Worm (Caenorhabditis elegans) whole organism, midembryonic: Measurements from ENCODE around the gene nspb-4.
"Not testable (repeated sequence)": the region's sequence is repeated elsewhere in the genome, so short reads cannot be mapped to it uniquely, and the experiment has no call there.

ENCODE experiments used
- T22C8.4 ChIP-seq: fragments of 200-800 bp; sonication (Bioruptor generic); IDR thresholded peaks from 2 replicates; pipeline ENCODE4 v1.3.6; 2022; ENCODE audit warnings: missing genetic modification characterization, missing compliant biosample characterization
- cog-1 ChIP-seq: sonication (generic microtip); optimal IDR thresholded peaks from 2 replicates; lab custom pipeline; 2016; ENCODE audit warnings: missing genetic modification characterization, missing compliant biosample characterization
- flt-1 ChIP-seq: fragments of 200-800 bp; sonication (Bioruptor generic); IDR thresholded peaks from 2 replicates; pipeline ENCODE4 v1.3.6; 2022; ENCODE audit warnings: missing genetic modification characterization, missing compliant biosample characterization
- klf-2 ChIP-seq: fragments of 200-800 bp; sonication (Bioruptor generic); conservative IDR thresholded peaks from 2 replicates; pipeline ENCODE4 v1.3.6; 2022; ENCODE audit warnings: missing genetic modification reagents, missing genetic modification characterization, missing compliant biosample characterization
- med-1 ChIP-seq: sonication (generic microtip); optimal IDR thresholded peaks from 2 replicates; lab custom pipeline; 2017; ENCODE audit warnings: missing genetic modification characterization, mild to moderate bottlenecking, missing compliant biosample characterization, antibody characterized with exemption, missing genetic modification reagents; ENCODE audit not compliant: insufficient read depth
- ref-1 ChIP-seq: fragments of 200-800 bp; sonication (Bioruptor generic); conservative IDR thresholded peaks from 2 replicates; pipeline ENCODE4 v1.3.6; 2022; ENCODE audit warnings: missing genetic modification reagents, missing genetic modification characterization, missing compliant biosample characterization
- tab-1 ChIP-seq: fragments of 200-800 bp; sonication (Bioruptor generic); IDR thresholded peaks from 2 replicates; pipeline ENCODE4 v1.3.6; 2022; ENCODE audit warnings: missing genetic modification characterization, missing compliant biosample characterization
- ztf-23 ChIP-seq: fragments of 200-800 bp; sonication (Bioruptor generic); IDR thresholded peaks from 2 replicates; pipeline ENCODE4 v1.3.6; 2022; ENCODE audit warnings: missing genetic modification reagents, missing genetic modification characterization, missing compliant biosample characterization
- ztf-29 ChIP-seq: fragments of 200-800 bp; sonication (Bioruptor generic); IDR thresholded peaks from 2 replicates; pipeline ENCODE4 v1.3.6; 2022; ENCODE audit warnings: missing genetic modification reagents, missing genetic modification characterization, missing compliant biosample characterization

Gene nspb-4

DNA sequence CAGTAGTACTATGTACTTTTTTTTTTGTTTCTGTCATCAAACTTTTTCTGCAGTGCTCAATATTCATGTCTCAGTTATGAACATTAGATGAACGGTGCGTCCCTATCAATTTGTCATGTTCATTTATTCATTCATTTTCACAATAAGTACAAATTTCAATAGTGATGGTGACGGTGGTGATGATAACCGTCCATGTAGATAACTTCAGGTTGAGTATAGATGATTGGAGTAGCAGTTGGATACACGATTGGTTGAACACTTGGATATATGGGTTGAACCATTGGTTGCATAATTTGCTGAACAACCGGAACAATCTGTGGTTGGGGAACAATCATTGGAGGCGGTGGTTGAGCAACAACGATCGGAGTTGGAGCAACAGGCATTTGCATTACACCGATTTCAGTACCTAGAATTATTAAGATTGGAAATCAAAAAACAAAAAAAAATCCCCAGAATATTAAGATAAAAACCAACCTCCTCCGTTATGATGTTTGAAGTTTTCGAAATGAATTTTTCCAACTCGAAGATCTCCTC is 9.9 kb upstream of the nspb-4 start:
- TF ChIP-seq ref-1 (GFP tag; lab: Robert Waterston, UW), result no peak
- TF ChIP-seq flt-1 (GFP tag; lab: Robert Waterston, UW), result no peak

DNA sequence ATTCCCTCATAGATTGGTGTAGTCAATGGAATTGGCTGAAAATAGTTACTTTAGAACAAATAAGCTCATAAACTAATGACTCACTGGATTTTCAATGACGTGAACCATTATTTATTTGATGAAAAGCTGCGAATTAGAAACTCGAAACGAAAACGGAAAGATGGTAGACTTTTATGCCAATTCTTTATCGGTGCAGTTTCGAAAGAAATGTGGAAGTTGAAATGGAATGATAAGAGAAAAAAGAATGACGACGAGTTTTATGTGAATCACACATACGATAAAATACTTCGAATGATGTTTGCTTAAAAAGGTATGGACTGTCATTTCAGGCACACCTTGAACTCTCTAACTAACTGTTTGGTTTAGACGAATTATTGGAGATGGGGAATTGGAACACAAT is 8.0 kb upstream of the nspb-4 start, which contains the start of the genes lec-11 and irld-7:
Gene lec-11 (minus strand): TSS at position 126 of the 400 bp plus-strand sequence.
Gene irld-7 (plus strand): TSS at position 332 of the 400 bp plus-strand sequence.
- no peak for TF ChIP-seq cog-1 (tag; lab: Kevin White, UChicago)

DNA sequence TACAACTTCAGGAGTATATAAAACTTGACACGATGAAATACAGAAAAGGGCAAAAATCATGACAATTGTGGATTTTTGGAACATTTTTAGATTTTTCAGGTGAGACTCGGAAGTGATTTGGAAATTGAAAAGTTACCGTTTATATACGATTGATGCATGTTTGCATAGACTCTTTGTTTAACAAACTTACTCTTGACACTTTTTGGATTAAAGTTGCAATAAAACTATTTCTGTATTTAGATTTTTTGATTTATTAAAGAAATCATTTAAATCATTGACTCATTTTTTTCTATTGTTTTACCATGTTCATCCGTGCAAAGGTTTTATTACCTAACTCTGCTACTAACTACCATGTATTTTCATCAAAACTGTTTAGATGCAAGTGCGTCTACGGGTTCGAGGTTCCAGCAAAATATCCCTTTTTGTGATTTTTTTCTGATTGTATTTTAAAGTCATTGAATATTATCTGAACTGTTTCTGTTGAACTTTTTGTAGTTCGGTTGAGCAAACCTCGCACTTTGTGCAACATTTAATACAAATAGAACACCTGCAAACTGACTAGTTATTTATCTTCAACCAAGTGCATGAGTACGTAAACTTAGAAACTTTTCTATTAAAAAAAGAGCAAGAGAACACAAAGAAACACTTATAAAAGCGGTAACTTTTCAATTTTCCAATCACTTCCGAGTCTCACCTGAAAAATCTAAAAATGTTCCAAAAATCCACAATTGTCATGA is 6.8 kb upstream of the nspb-4 start, which contains the start of the genes nspb-1 and nspb-2:
Gene nspb-1 (minus strand): TSS at position 101 of the 737 bp plus-strand sequence.
Gene nspb-2 (plus strand): TSS at position 687 of the 737 bp plus-strand sequence.
- TF ChIP-seq ref-1 (GFP tag; lab: Robert Waterston, UW); med-1; cog-1 (tag; lab: Kevin White, UChicago): not testable (repeated sequence)

DNA sequence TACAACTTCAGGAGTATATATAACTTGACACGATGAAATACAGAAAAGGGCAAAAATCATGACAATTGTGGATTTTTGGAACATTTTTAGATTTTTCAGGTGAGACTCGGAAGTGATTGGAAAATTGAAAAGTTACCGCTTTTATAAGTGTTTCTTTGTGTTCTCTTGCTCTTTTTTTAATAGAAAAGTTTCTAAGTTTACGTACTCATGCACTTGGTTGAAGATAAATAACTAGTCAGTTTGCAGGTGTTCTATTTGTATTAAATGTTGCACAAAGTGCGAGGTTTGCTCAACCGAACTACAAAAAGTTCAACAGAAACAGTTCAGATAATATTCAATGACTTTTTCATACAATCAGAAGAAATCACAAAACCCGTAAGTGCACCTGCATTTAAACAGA is 3.1 kb upstream of the nspb-4 start, which contains the start of gene nspb-3:
Gene nspb-3 (minus strand): TSS at position 101 of the 400 bp plus-strand sequence.
- TF ChIP-seq ztf-29 (GFP tag; lab: Robert Waterston, UW); med-1; cog-1 (tag; lab: Kevin White, UChicago): not testable (repeated sequence)

DNA sequence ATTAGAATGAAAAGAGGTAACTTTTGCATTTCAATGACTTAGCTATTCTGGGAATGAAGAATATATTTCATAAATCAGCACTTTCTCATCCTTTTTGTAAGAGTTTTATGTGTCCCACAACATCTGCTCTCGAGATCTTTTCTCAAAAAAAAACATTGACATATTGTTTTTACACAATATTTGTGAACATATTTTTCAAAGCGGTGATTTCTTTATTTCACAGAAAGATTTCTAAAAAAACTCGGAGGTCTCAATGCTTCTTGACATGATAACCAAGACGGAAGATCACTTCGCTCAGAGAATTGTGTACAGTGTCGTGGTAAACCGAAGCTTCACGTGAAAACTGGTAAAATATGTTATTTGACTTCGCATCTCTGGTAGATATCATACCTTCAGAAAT is 2.1 kb upstream of the nspb-4 start, which contains the start of gene F38A5.22:
Gene F38A5.22 (minus strand): TSS at position 29 of the 400 bp plus-strand sequence.
- TF ChIP-seq flt-1 (GFP tag; lab: Robert Waterston, UW) (no peak), cog-1 (tag; lab: Kevin White, UChicago) (no peak), T22C8.4 (GFP tag; lab: Robert Waterston, UW) (no peak), med-1 (no peak), ztf-23 (GFP tag; lab: Robert Waterston, UW) (no peak), tab-1 (GFP tag; lab: Robert Waterston, UW) (no peak), ref-1 (GFP tag; lab: Robert Waterston, UW) (no peak)

DNA sequence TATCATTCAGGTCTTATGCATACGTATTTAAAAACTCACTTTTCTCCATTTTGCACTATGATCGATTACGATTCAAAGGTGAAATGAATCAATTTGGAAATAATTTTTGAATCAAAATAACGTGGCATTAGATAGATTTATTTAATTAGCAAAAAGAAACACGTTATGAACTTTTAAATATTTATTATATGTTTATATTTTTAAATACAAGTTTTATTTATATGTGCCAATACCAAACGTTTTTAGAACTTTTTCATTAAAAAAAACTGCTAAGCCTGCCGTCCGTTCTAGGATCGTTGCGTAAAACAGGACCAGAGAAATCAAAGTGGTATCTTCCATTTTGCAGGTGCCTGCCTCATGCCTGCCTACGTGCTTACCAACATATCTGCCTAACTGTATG is 720 bp upstream of the nspb-4 start, which contains the start of gene F38A5.6:
Gene F38A5.6 (minus strand): TSS at position 101 of the 400 bp plus-strand sequence.
- TF ChIP-seq ref-1 (GFP tag; lab: Robert Waterston, UW) (no peak), T22C8.4 (GFP tag; lab: Robert Waterston, UW) (no peak), flt-1 (GFP tag; lab: Robert Waterston, UW) (no peak), cog-1 (tag; lab: Kevin White, UChicago) (no peak), tab-1 (GFP tag; lab: Robert Waterston, UW) (no peak), ztf-29 (GFP tag; lab: Robert Waterston, UW) (no peak), ztf-23 (GFP tag; lab: Robert Waterston, UW) (no peak), klf-2 (GFP tag; lab: Robert Waterston, UW) (no peak), med-1 (no peak)

DNA sequence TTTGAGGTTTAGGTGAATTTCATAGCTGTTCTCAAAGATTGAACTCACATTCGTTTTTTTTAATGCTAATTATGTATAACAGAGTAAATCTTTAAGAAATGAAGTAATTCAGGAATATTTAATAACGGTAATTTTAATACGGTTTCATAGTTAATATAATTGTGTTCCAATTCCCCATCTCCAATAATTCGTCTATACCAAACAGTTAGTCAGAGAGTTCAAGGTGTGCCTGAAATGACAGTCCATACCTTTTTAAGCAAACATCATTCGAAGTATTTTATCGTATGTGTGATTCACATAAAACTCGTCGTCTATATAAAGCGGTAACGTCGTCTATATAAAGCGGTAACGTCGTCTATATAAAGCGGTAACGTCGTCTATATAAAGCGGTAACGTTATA is 722 bp downstream of the nspb-4 start, which contains the start of gene nspb-5:
Gene nspb-5 (plus strand): TSS at position 301 of the 400 bp plus-strand sequence.
- TF ChIP-seq cog-1 (tag; lab: Kevin White, UChicago); T22C8.4 (GFP tag; lab: Robert Waterston, UW); med-1: not testable (repeated sequence)

DNA sequence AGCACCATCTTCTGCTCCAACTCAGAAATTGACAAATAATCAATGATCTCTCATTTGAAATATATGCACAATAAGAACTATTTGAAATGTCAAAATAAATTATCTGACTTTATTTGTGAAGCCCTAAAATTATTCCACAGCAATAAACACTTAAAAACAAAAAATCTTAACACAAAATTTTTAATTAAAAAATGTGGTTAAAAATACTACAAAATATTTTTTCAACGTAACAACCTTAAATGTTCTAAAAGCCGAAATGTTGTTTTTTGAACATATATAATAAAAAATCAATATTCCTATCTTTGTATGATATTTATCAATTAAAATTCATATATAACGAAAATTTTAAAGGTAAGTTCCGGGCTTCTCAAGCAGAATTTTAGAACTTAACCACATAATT is 1.4 kb downstream of the nspb-4 start, which contains the start of gene F38A5.8:
Gene F38A5.8 (plus strand): TSS at position 301 of the 400 bp plus-strand sequence.
- TF ChIP-seq klf-2 (GFP tag; lab: Robert Waterston, UW) (no peak), ztf-29 (GFP tag; lab: Robert Waterston, UW) (no peak), ref-1 (GFP tag; lab: Robert Waterston, UW) (no peak), ztf-23 (GFP tag; lab: Robert Waterston, UW) (no peak), med-1 (no peak), T22C8.4 (GFP tag; lab: Robert Waterston, UW) (no peak), cog-1 (tag; lab: Kevin White, UChicago) (no peak), flt-1 (GFP tag; lab: Robert Waterston, UW) (no peak), tab-1 (GFP tag; lab: Robert Waterston, UW) (no peak)

DNA sequence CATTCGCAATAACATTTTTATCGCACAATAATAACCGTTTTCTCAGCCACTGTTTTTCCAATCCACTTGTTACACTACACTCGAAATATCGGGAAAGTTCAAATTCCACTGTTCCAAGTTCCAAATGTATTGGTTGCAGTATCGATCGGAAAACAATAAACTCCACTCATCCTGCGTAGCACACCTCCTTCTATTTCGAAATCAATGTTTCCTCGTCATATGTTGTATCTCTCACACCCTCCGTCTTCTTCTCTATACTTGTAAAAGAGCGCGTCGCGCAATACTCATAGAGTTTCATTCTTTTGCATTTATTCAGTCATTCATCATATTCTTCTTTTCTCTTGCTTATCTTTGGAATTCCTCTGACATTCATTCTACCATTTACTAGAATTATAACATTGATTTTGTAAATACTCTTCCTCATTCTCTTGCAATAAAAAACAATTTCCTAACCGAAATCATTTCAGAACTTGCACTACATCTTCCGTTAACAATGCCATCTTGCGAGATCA is 3.3 kb downstream of the nspb-4 start, which contains the start of gene sup-36:
Gene sup-36 (plus strand): TSS at position 462 of the 512 bp plus-strand sequence.
- peak; percentile 49 for TF ChIP-seq T22C8.4 (GFP tag; lab: Robert Waterston, UW)
- no peak for TF ChIP-seq klf-2 (GFP tag; lab: Robert Waterston, UW)

DNA sequence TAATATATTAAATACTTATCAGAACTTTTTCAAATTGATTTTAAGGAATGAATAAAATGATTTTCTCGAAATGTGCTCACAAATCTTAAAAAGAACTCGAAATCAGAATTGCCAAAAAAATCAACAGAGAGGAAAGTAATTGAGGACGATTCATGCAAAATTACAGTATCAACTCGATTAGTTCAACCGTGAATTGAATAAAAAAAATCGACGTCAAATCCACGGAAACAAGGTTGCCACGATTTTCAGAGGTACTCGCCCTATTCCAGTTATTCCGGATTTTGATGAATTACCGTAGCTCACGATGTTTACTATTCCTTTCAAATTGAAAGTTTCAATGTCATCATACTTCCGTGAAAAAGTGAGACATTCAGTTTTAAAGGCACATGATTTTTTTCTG is 4.4 kb downstream of the nspb-4 start, which contains the start of gene F15B10.3:
Gene F15B10.3 (plus strand): TSS at position 301 of the 400 bp plus-strand sequence.
- TF ChIP-seq flt-1 (GFP tag; lab: Robert Waterston, UW), result no peak
- no peak for TF ChIP-seq klf-2 (GFP tag; lab: Robert Waterston, UW)
- no peak for TF ChIP-seq T22C8.4 (GFP tag; lab: Robert Waterston, UW)
- TF ChIP-seq ztf-29 (GFP tag; lab: Robert Waterston, UW), result no peak
- no peak for TF ChIP-seq ztf-23 (GFP tag; lab: Robert Waterston, UW)
